Worm (Caenorhabditis elegans) whole organism, mixed stage, embryonic: ENCODE measurements around the gene Y43D4A.5.
"Not testable (repeated sequence)": the region's sequence is repeated elsewhere in the genome, so short reads cannot be mapped to it uniquely, and the experiment has no call there.

Experiments
- ces-1 ChIP-seq: fragments of 150-350 bp; optimal IDR thresholded peaks from 2 replicates; lab custom pipeline; 2014; ENCODE audit warnings: missing biosample characterization, missing genetic modification reagents, missing genetic modification characterization
- elt-3 ChIP-seq: fragments of 150-350 bp; optimal IDR thresholded peaks from 2 replicates; lab custom pipeline; 2014; ENCODE audit warnings: missing biosample characterization, missing genetic modification characterization
- lin-13 ChIP-seq: fragments of 150-350 bp; optimal IDR thresholded peaks from 2 replicates; lab custom pipeline; 2014; ENCODE audit warnings: missing biosample characterization, missing genetic modification characterization
- tbx-8 ChIP-seq: fragments of 200-800 bp; sonication (Bioruptor generic); optimal IDR thresholded peaks from 2 replicates; lab custom pipeline; 2018; ENCODE audit warnings: mild to moderate bottlenecking, missing genetic modification characterization, moderate library complexity, missing compliant biosample characterization
- unc-62 ChIP-seq: fragments of 150-350 bp; optimal IDR thresholded peaks from 2 replicates; lab custom pipeline; 2014; ENCODE audit warnings: missing biosample characterization, missing genetic modification reagents, missing genetic modification characterization

- TF ChIP-seq tbx-8 (GFP tag; lab: Kevin White, UChicago); lin-13 (tag; lab: Kevin White, UChicago); unc-62 (GFP tag; lab: Kevin White, UChicago); elt-3 (tag; lab: Kevin White, UChicago); ces-1 (GFP tag; lab: Kevin White, UChicago): not testable (repeated sequence)
Measured at ce11 chrIV:16755771-16756170, 19.8 kb upstream of the Y43D4A.5 start, which contains the start of gene Y43D4A.2.
